Fruit fly (Drosophila melanogaster): ENCODE measurements around the gene Rheb.

DNA sequence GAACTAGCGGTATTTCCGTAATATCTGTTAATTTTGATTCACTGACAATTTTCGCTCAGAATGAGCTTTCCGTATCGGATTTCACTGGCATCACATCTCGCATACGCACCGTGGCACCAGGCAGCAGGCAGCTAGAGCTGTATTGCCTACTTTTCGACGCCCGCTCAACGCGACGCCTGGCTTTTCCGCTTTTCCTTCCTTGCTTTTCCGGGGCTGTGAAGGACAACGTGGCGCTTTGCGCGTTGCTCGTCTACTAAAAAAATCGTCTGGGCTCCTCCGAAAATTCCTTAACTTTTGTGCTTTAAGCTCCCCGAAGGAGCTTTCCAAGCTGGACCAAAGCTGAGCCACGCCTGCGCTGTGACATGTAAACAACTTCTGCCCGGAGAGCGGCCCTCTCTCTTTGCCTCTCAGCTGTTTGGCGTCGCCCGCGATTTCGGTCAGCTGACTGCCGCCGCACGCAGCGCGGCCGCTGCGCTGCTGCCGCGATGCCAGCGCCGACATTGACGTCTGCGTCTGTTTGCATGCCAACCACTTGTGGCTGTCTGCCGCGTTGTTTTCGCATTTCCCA, 45.6 kb upstream of the Rheb start, which contains the start of the genes CG43845 and Nmdar1:
- TF ChIP-seq pan (optimal IDR thresholded peaks at IDR 0.05) (no peak), Dll (optimal IDR thresholded peaks at IDR 0.05) (no peak), EcR (GFP tag; optimal IDR thresholded peaks at IDR 0.05) (no peak), usp (GFP tag; optimal IDR thresholded peaks at IDR 0.05) (no peak), psq (optimal IDR thresholded peaks at IDR 0.05) (no peak)
